Worm (Caenorhabditis elegans): ENCODE measurements around the gene gst-13.

DNA sequence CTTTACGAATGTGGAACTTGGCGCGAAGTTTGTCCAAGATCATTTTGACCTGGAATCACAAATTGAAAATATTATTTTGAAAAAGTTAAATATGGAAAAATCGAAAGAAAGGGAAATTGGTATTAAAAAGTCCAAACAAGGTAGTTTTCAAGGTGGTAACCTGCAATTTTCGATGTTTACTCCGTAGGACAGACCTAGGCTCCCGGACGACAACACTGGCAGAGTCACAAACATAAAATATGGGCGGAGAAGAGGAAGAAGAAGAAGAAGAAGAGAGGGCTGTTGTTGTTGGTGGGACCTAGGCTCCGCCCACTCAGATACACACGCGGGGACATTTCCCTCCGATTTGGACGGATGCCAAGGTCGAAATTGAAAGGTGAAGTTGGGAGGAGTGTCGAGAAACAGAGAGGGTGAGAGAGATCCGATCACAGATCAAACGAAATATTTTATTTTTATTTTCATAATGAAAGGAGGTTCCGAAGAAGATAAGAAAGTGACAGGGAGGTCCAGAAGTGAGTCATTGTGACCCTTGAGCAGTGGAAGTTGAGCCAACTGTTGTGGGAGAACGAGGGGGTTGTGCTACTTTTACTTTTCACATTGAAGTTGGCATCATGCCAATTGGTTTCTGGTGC, 30.8 kb downstream of the gst-13 start, which contains the start of gene aqp-2:
- TF ChIP-seq flt-1 (GFP tag; IDR thresholded peaks at IDR 0.05): no peak
- no peak for TF ChIP-seq med-1 (GFP tag; optimal IDR thresholded peaks at IDR 0.05; ENCODE audit: insufficient read depth)
- TF ChIP-seq ztf-23 (GFP tag; IDR thresholded peaks at IDR 0.05): no peak
- TF ChIP-seq tab-1 (GFP tag; IDR thresholded peaks at IDR 0.05): no peak

Measured in whole organism, midembryonic.